Fruit fly (Drosophila melanogaster): Measurements from ENCODE around the gene fax.

The fax gene

DNA sequence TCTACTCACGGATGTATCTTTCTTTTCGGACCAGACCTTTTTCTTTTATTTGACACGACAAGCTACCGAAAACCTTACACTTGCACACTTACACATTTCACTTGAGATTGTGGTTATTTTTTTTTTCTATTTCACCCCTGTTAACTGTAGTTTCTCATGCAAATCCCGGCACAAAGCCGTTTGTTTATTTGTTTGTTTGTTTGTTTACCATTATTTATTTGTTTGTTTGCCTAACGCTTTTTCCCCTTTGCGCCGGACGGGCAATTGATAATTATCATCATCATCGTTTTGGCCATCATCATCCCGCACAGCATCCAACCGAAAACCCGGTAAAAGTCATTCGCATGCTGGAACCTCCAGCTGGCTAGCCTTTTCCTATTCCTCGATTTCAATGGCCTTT is 19.4 kb upstream of the fax start (continued):
- no peak for TF ChIP-seq ken (GFP tag; IDR thresholded peaks at IDR 0.05)
- no peak for TF ChIP-seq CG9797 (GFP tag; optimal IDR thresholded peaks at IDR 0.05)
- TF ChIP-seq nau (GFP tag; optimal IDR thresholded peaks at IDR 0.05) = peak; percentile 24
- no peak for TF ChIP-seq Abd-B (GFP tag; optimal IDR thresholded peaks at IDR 0.05)
- TF ChIP-seq CG2120 (GFP tag; optimal IDR thresholded peaks at IDR 0.05) = no peak
- TF ChIP-seq CG6654 (GFP tag; optimal IDR thresholded peaks at IDR 0.05) = no peak
- peak; percentile 60 for TF ChIP-seq ATbp (GFP tag; optimal IDR thresholded peaks at IDR 0.05)
- TF ChIP-seq Oaz (GFP tag; IDR thresholded peaks at IDR 0.05) = no peak
- TF ChIP-seq CG15514 (GFP tag; optimal IDR thresholded peaks at IDR 0.05) = no peak
- TF ChIP-seq ara (GFP tag; IDR thresholded peaks at IDR 0.05) = no peak
- no peak for TF ChIP-seq shn (GFP tag; optimal IDR thresholded peaks at IDR 0.05)
- no peak for TF ChIP-seq CG1832 (GFP tag; optimal IDR thresholded peaks at IDR 0.05)
- TF ChIP-seq Hand (GFP tag; optimal IDR thresholded peaks at IDR 0.05) = no peak
- peak; percentile 16 for TF ChIP-seq CG18262 (tag; optimal IDR thresholded peaks at IDR 0.05)
- TF ChIP-seq CG18011 (GFP tag; optimal IDR thresholded peaks at IDR 0.05) = no peak
- TF ChIP-seq ind (GFP tag; optimal IDR thresholded peaks at IDR 0.05) = no peak
- no peak for TF ChIP-seq vvl (GFP tag; IDR thresholded peaks at IDR 0.05)
- no peak for TF ChIP-seq pros (GFP tag; optimal IDR thresholded peaks at IDR 0.05)
- TF ChIP-seq CG7786 (GFP tag; optimal IDR thresholded peaks at IDR 0.05) = no peak
- TF ChIP-seq ERR (GFP tag; optimal IDR thresholded peaks at IDR 0.05) = no peak
- TF ChIP-seq C15 (GFP tag; IDR thresholded peaks at IDR 0.05) = no peak
- no peak for TF ChIP-seq CG16779 (GFP tag; IDR thresholded peaks at IDR 0.05)
- TF ChIP-seq fd102C (GFP tag; optimal IDR thresholded peaks at IDR 0.05) = no peak
- no peak for TF ChIP-seq prd (optimal IDR thresholded peaks at IDR 0.05)
- no peak for TF ChIP-seq prd (GFP tag; IDR thresholded peaks at IDR 0.05)
- no peak for TF ChIP-seq pho (GFP tag; optimal IDR thresholded peaks at IDR 0.05)
- TF ChIP-seq Ravus (GFP tag; IDR thresholded peaks at IDR 0.05) = no peak
- no peak for TF ChIP-seq Camta (GFP tag; optimal IDR thresholded peaks at IDR 0.05)
- no peak for TF ChIP-seq CG5245 (GFP tag; optimal IDR thresholded peaks at IDR 0.05)
- no peak for TF ChIP-seq schlank (tag; optimal IDR thresholded peaks at IDR 0.05)
- TF ChIP-seq CG10654 (GFP tag; optimal IDR thresholded peaks at IDR 0.05) = no peak
- TF ChIP-seq CG10565 (GFP tag; optimal IDR thresholded peaks at IDR 0.05) = no peak
- no peak for TF ChIP-seq D19A (tag; optimal IDR thresholded peaks at IDR 0.05)
- TF ChIP-seq pzg (GFP tag; optimal IDR thresholded peaks at IDR 0.05) = no peak
- TF ChIP-seq CG18764 (GFP tag; optimal IDR thresholded peaks at IDR 0.05) = no peak
- no peak for TF ChIP-seq CG6254 (GFP tag; optimal IDR thresholded peaks at IDR 0.05)
- TF ChIP-seq zfh1 (GFP tag; IDR thresholded peaks at IDR 0.05) = no peak
- TF ChIP-seq CG3726 (GFP tag; IDR thresholded peaks at IDR 0.05) = no peak
- TF ChIP-seq Dip2 (GFP tag; IDR thresholded peaks at IDR 0.05) = no peak
- no peak for TF ChIP-seq nmo (GFP tag; optimal IDR thresholded peaks at IDR 0.05)
- peak; percentile 86 for TF ChIP-seq Ets65A (GFP tag)
- TF ChIP-seq zf30C (GFP tag; optimal IDR thresholded peaks at IDR 0.05) = no peak
- TF ChIP-seq sr (GFP tag; IDR thresholded peaks at IDR 0.05) = no peak
- TF ChIP-seq so (GFP tag; IDR thresholded peaks at IDR 0.05) = no peak
- no peak for TF ChIP-seq CG2116 (GFP tag; optimal IDR thresholded peaks at IDR 0.05)
- TF ChIP-seq dati (GFP tag; IDR thresholded peaks at IDR 0.05) = no peak
- TF ChIP-seq HHEX (GFP tag; optimal IDR thresholded peaks at IDR 0.05) = peak; percentile 15
- TF ChIP-seq Mad (GFP tag; optimal IDR thresholded peaks at IDR 0.05) = no peak
- peak; percentile 67 for TF ChIP-seq Asciz (GFP tag; optimal IDR thresholded peaks at IDR 0.05)
- no peak for TF ChIP-seq Fer2 (tag; optimal IDR thresholded peaks at IDR 0.05)
- TF ChIP-seq sug (tag; optimal IDR thresholded peaks at IDR 0.05) = no peak
- TF ChIP-seq cato (GFP tag; optimal IDR thresholded peaks at IDR 0.05; ENCODE audit: borderline replicate concordance) = no peak
- TF ChIP-seq Xrp1 (GFP tag; IDR thresholded peaks at IDR 0.05) = no peak

Data from whole organism, embryonic.